Fruit fly (Drosophila melanogaster): ENCODE results near the gene Hsc70-4.

Hsc70-4 gene

DNA sequence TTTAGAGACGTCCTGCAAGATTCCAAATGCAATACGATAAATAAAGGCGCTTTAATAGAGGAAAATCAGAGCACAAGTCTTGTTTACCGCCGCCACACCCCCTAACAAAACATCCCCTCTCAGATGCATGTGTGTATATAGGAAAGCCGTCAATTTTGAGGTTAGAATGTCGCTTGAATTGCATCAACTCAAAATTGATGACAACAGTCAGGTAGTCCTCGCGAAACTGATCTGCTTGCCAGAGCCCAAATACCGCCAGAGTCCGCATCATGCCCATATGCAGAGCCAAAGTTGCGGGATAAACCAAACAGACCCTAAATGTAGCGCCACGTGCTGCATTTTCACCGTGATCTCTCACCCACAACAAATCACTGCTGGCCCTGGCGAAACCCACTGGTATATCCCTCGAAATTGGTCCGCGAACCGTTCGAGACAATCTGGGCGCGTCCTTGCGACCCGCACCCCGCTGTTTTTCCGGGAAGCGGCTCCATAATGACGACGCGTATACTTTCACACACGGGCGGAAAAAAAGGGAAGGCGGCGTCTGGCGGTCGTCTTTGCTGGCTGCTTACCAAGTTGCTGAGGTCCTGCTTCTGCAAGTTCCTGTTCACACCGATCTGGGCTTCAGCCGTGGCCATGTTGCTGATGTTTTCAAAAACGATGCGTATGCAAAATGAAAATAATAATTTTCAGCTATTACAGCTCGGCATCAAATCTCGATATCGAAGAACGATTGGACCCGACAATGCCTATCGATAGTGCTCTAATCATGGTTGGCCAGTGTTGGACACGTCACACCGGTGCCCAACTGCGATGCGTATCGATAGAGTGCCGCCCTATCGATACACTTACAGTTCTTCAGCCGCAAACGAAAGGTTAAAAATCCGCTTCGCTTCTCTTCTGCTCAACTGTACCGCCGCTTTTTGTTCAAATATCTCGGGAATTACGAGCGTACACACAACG is 20.5 kb downstream of the Hsc70-4 start, which contains the start of the genes eIF2gamma and Set:
TSS of gene eIF2gamma (minus strand) at position 749 of the 963 bp plus-strand sequence.
TSS of gene Set (plus strand) at position 843 of the 963 bp plus-strand sequence.
- TF ChIP-seq CG30403 (GFP tag; optimal IDR thresholded peaks at IDR 0.05) (peak; percentile 22), jumu (GFP tag; optimal IDR thresholded peaks at IDR 0.05) (peak; percentile 55), run (tag; optimal IDR thresholded peaks at IDR 0.05) (no peak), cg (GFP tag; optimal IDR thresholded peaks at IDR 0.05) (no peak), tna (GFP tag; IDR thresholded peaks at IDR 0.05; ENCODE audit: partially characterized antibody) (peak; percentile 98), CG4707 (GFP tag; optimal IDR thresholded peaks at IDR 0.05) (no peak), CG11085 (GFP tag; IDR thresholded peaks at IDR 0.05) (no peak), Bdp1 (GFP tag; optimal IDR thresholded peaks at IDR 0.05) (no peak), CG32767 (GFP tag; IDR thresholded peaks at IDR 0.05) (0 out of 2 replicates have a peak, but pooled peaks have one; percentile 44), H2.0 (GFP tag; IDR thresholded peaks at IDR 0.05) (no peak), B-H1 (GFP tag; IDR thresholded peaks at IDR 0.05) (no peak), CG8924 (tag; optimal IDR thresholded peaks at IDR 0.05) (peak; percentile 2), CG12299 (tag; optimal IDR thresholded peaks at IDR 0.05) (no peak), Bgb (GFP tag; IDR thresholded peaks at IDR 0.05; ENCODE audit: partially characterized antibody) (peak; percentile 99), YL-1 (GFP tag; optimal IDR thresholded peaks at IDR 0.05) (peak; percentile 51), pzg (GFP tag; optimal IDR thresholded peaks at IDR 0.05) (peak; percentile 96), tgo (GFP tag; IDR thresholded peaks at IDR 0.05) (no peak), Optix (GFP tag; IDR thresholded peaks at IDR 0.05) (no peak), Scr (GFP tag; IDR thresholded peaks at IDR 0.05; ENCODE audit: partially characterized antibody) (peak; percentile 95), Oli (tag; optimal IDR thresholded peaks at IDR 0.05) (no peak), ac (GFP tag; optimal IDR thresholded peaks at IDR 0.05) (no peak), HLH4C (GFP tag; IDR thresholded peaks at IDR 0.05; ENCODE audit: partially characterized antibody) (peak; percentile 98), CG3065 (GFP tag; optimal IDR thresholded peaks at IDR 0.05) (peak; percentile 30), fu2 (GFP tag; optimal IDR thresholded peaks at IDR 0.05) (peak; percentile 33), CG9817 (tag; optimal IDR thresholded peaks at IDR 0.05) (peak; percentile 22), Chrac-16 (GFP tag; optimal IDR thresholded peaks at IDR 0.05) (no peak), sens (GFP tag) (peak; percentile 7), z (GFP tag; IDR thresholded peaks at IDR 0.05) (no peak), Fer3 (tag; optimal IDR thresholded peaks at IDR 0.05) (no peak), Nf-YA (GFP tag; IDR thresholded peaks at IDR 0.05) (no peak), Ets97D (GFP tag; optimal IDR thresholded peaks at IDR 0.05) (peak; percentile 77), Hr51 (GFP tag; optimal IDR thresholded peaks at IDR 0.05) (peak in 1 of 2 experiments; percentile 14), CG18619 (GFP tag; optimal IDR thresholded peaks at IDR 0.05) (no peak), dpn (GFP tag; optimal IDR thresholded peaks at IDR 0.05) (peak in 1 of 2 experiments; percentile 66), otp (GFP tag; IDR thresholded peaks at IDR 0.05) (0 out of 3 replicates have a peak, but pooled peaks have one; percentile 26), Adf1 (GFP tag; IDR thresholded peaks at IDR 0.05) (peak; percentile 37), CG4617 (GFP tag; optimal IDR thresholded peaks at IDR 0.05; ENCODE audit: borderline replicate concordance) (peak; percentile 57), nerfin-1 (tag; optimal IDR thresholded peaks at IDR 0.05) (peak; percentile 58), CG15514 (GFP tag; optimal IDR thresholded peaks at IDR 0.05) (peak; percentile 80), CG42726 (GFP tag; IDR thresholded peaks at IDR 0.05; ENCODE audit: partially characterized antibody) (peak; percentile 98), Camta (GFP tag; optimal IDR thresholded peaks at IDR 0.05) (no peak), CG17802 (tag; optimal IDR thresholded peaks at IDR 0.05) (peak; percentile 24), CG11456 (GFP tag; IDR thresholded peaks at IDR 0.05) (peak; percentile 78; the same call in 2 of the 3 replicates), CG7963 (GFP tag; IDR thresholded peaks at IDR 0.05; ENCODE audit: partially characterized antibody) (peak; percentile 98), chm (GFP tag; IDR thresholded peaks at IDR 0.05) (peak; percentile 78), Doc3 (GFP tag; IDR thresholded peaks at IDR 0.05; ENCODE audit: partially characterized antibody) (peak; percentile 85), ken (GFP tag; IDR thresholded peaks at IDR 0.05) (no peak)
